Worm (Caenorhabditis elegans) whole organism, mixed stage, embryonic: ENCODE results near the gene F48F7.6.
A peak's percentile ranks its signal among the peaks of the same experiment; 100 is the strongest.

Source experiments
- M03D4.4 ChIP-seq: sonication (generic microtip); optimal IDR thresholded peaks from 2 replicates; lab custom pipeline; 2017; ENCODE audit warnings: mild to moderate bottlenecking, missing genetic modification characterization, missing compliant biosample characterization
- ceh-43 ChIP-seq: fragments of 200-800 bp; sonication (Bioruptor generic); optimal IDR thresholded peaks from 2 replicates; lab custom pipeline; 2018; ENCODE audit warnings: mild to moderate bottlenecking, missing genetic modification characterization, moderate library complexity, missing compliant biosample characterization
- ceh-83 ChIP-seq: fragments of 200-800 bp; sonication (Bioruptor generic); optimal IDR thresholded peaks from 2 replicates; lab custom pipeline; 2018; ENCODE audit warnings: mild to moderate bottlenecking, missing genetic modification characterization, missing compliant biosample characterization
- ces-1 ChIP-seq: fragments of 150-350 bp; optimal IDR thresholded peaks from 2 replicates; lab custom pipeline; 2014; ENCODE audit warnings: missing biosample characterization, missing genetic modification reagents, missing genetic modification characterization
- cnd-1 ChIP-seq: fragments of 200-800 bp; sonication (Bioruptor generic); optimal IDR thresholded peaks from 2 replicates; lab custom pipeline; 2018; ENCODE audit warnings: mild to moderate bottlenecking, missing genetic modification characterization, missing compliant biosample characterization
- drap-1 ChIP-seq: fragments of 200-800 bp; sonication (Bioruptor generic); optimal IDR thresholded peaks from 3 replicates; lab custom pipeline; 2018; ENCODE audit warnings: mild to moderate bottlenecking, missing genetic modification characterization, missing compliant biosample characterization
- elt-1 ChIP-seq: sonication (generic microtip); optimal IDR thresholded peaks from 2 replicates; lab custom pipeline; 2017; ENCODE audit warnings: missing genetic modification characterization, mild to moderate bottlenecking, missing compliant biosample characterization, antibody characterized with exemption, moderate library complexity, borderline replicate concordance; ENCODE audit not compliant: insufficient read depth
- elt-3 ChIP-seq: fragments of 150-350 bp; optimal IDR thresholded peaks from 2 replicates; lab custom pipeline; 2014; ENCODE audit warnings: missing biosample characterization, missing genetic modification characterization
- hlh-1 ChIP-seq: fragments of 150-350 bp; optimal IDR thresholded peaks from 2 replicates; lab custom pipeline; 2014; ENCODE audit warnings: missing biosample characterization, missing genetic modification reagents, missing genetic modification characterization
- lin-13 ChIP-seq: fragments of 150-350 bp; optimal IDR thresholded peaks from 2 replicates; lab custom pipeline; 2014; ENCODE audit warnings: missing biosample characterization, missing genetic modification characterization
- lin-32 ChIP-seq: fragments of 200-800 bp; sonication (Bioruptor generic); optimal IDR thresholded peaks from 2 replicates; lab custom pipeline; 2018; ENCODE audit warnings: mild to moderate bottlenecking, missing genetic modification characterization, missing compliant biosample characterization
- lsy-2 ChIP-seq: fragments of 150-350 bp; optimal IDR thresholded peaks from 2 replicates; lab custom pipeline; 2014; ENCODE audit warnings: missing biosample characterization, missing genetic modification characterization
- mab-5 ChIP-seq: fragments of 150-350 bp; optimal IDR thresholded peaks from 2 replicates; lab custom pipeline; 2014; ENCODE audit warnings: missing biosample characterization, missing genetic modification characterization
- mep-1 ChIP-seq: fragments of 150-350 bp; optimal IDR thresholded peaks from 2 replicates; lab custom pipeline; 2017; ENCODE audit warnings: missing biosample characterization, missing genetic modification reagents, missing genetic modification characterization, inconsistent platforms
- mls-2 ChIP-seq: sonication (generic microtip); optimal IDR thresholded peaks from 2 replicates; lab custom pipeline; 2016; ENCODE audit warnings: mild to moderate bottlenecking, missing genetic modification characterization, moderate library complexity, missing compliant biosample characterization
- nhr-12 ChIP-seq: fragments of 150-350 bp; optimal IDR thresholded peaks from 2 replicates; lab custom pipeline; 2014; ENCODE audit warnings: missing biosample characterization, missing genetic modification characterization
- nhr-2 ChIP-seq: fragments of 150-350 bp; optimal IDR thresholded peaks from 2 replicates; lab custom pipeline; 2014; ENCODE audit warnings: missing biosample characterization, missing genetic modification characterization
- nhr-237 ChIP-seq: fragments of 150-350 bp; optimal IDR thresholded peaks from 2 replicates; lab custom pipeline; 2014; ENCODE audit warnings: missing biosample characterization, missing genetic modification characterization
- nhr-28 ChIP-seq: fragments of 150-350 bp; optimal IDR thresholded peaks from 2 replicates; lab custom pipeline; 2014; ENCODE audit warnings: missing biosample characterization, missing genetic modification characterization
- nhr-76 ChIP-seq: sonication (generic microtip); optimal IDR thresholded peaks from 2 replicates; lab custom pipeline; 2017; ENCODE audit warnings: missing biosample characterization, missing genetic modification characterization
- pha-4 ChIP-seq: fragments of 150-350 bp; optimal IDR thresholded peaks from 2 replicates; lab custom pipeline; 2018; ENCODE audit warnings: missing biosample characterization, missing genetic modification reagents, missing genetic modification characterization
- sem-2 ChIP-seq: fragments of 200-800 bp; sonication (Bioruptor generic); optimal IDR thresholded peaks from 2 replicates; lab custom pipeline; 2018; ENCODE audit warnings: mild to moderate bottlenecking, missing genetic modification characterization, missing compliant biosample characterization
- snpc-4 ChIP-seq: fragments of 150-350 bp; optimal IDR thresholded peaks from 2 replicates; lab custom pipeline; 2014; ENCODE audit warnings: missing biosample characterization, missing genetic modification characterization
- sptf-1 ChIP-seq: sonication (generic microtip); optimal IDR thresholded peaks from 2 replicates; lab custom pipeline; 2017; ENCODE audit warnings: mild to moderate bottlenecking, missing genetic modification characterization, moderate library complexity, missing compliant biosample characterization
- tbx-8 ChIP-seq: fragments of 200-800 bp; sonication (Bioruptor generic); optimal IDR thresholded peaks from 2 replicates; lab custom pipeline; 2018; ENCODE audit warnings: mild to moderate bottlenecking, missing genetic modification characterization, moderate library complexity, missing compliant biosample characterization
- unc-120 ChIP-seq: sonication (generic microtip); optimal IDR thresholded peaks from 2 replicates; lab custom pipeline; 2017; ENCODE audit warnings: missing genetic modification characterization, missing compliant biosample characterization; ENCODE audit not compliant: poor library complexity, severe bottlenecking
- unc-39 ChIP-seq: fragments of 150-350 bp; optimal IDR thresholded peaks from 2 replicates; lab custom pipeline; 2014; ENCODE audit warnings: missing biosample characterization, missing genetic modification characterization

The F48F7.6 gene

DNA sequence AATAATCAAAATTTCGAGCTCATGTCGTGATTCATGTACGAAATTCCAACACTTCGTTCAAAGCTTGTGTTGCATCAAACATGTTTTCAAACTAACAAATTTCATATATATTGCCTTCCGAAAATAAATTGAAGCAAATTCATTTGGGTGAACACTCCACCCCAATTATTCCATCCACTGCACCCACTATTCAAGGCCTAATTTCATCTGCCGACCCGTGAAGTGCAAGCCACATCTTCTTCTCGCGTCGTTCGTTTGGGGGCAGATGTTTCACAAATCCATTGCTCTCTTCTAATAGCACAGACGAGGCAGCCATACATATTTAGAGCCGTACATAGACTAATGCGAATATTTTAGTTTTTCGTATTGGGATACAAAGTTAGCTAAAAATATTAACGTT is 33.4 kb upstream of the F48F7.6 start:
- no peak for TF ChIP-seq snpc-4 (tag; lab: Kevin White, UChicago)
- no peak for TF ChIP-seq elt-1 (tag; lab: Kevin White, UChicago)
- peak; percentile 98 for TF ChIP-seq ces-1 (GFP tag; lab: Kevin White, UChicago)
- peak; percentile 9 for TF ChIP-seq mep-1
- peak; percentile 18 for TF ChIP-seq cnd-1 (tag; lab: Kevin White, UChicago)
- no peak for TF ChIP-seq tbx-8 (GFP tag; lab: Kevin White, UChicago)
- no peak for TF ChIP-seq nhr-28 (tag; lab: Kevin White, UChicago)
- TF ChIP-seq sptf-1 (tag; lab: Kevin White, UChicago): no peak

DNA sequence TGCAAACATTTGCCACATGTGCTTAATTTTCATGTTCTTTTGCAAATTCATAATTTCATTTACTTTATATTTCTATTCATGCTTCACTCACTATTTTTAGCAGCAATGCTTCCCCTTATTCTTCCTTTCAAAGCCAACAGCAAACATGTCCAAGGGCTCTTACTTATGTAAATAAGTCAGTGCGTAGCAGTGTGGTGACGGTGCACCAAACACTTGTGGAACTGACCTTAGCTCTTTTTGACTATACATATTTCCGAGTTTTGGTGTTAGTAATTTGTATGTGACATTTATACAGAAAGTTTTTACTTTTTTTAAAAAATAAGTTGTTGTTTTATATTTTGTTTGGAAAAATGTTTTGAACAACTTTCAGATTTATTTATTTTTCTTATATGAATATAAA is 32.5 kb upstream of the F48F7.6 start:
- TF ChIP-seq pha-4 (tag; lab: Kevin White, UChicago) (peak; percentile 73), mep-1 (no peak), ces-1 (GFP tag; lab: Kevin White, UChicago) (peak; percentile 33)

DNA sequence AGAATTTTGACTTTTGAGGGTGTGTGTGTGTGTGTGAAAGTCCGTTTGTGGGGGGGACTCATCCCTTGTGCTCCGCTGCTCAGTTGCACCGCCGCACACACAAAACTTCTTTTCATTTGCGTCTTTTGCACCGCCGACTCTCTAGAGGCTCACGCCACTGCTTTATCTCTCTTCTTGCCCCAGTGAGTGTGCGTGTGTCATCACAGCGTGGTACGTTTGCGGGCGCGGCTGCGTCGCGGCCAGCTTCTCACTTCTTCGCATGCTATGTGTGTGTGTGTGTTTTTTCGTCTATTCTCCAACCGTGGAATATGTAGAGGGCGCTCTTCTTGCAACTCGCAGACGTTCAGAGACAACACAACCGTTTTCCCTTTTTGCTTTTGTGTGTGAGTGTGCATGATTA is 32.1 kb upstream of the F48F7.6 start:
- peak; percentile 30 for TF ChIP-seq unc-120 (tag; lab: Kevin White, UChicago)
- TF ChIP-seq hlh-1 (tag; lab: Kevin White, UChicago): peak; percentile 17
- TF ChIP-seq cnd-1 (tag; lab: Kevin White, UChicago): peak; percentile 25
- TF ChIP-seq drap-1: no peak
- TF ChIP-seq sptf-1 (tag; lab: Kevin White, UChicago): peak; percentile 18
- TF ChIP-seq elt-3 (tag; lab: Kevin White, UChicago): no peak
- peak; percentile 61 for TF ChIP-seq pha-4 (tag; lab: Kevin White, UChicago)
- peak; percentile 3 for TF ChIP-seq ceh-43 (GFP tag; lab: Kevin White, UChicago)
- TF ChIP-seq mab-5: no peak
- peak; percentile 21 for TF ChIP-seq mep-1
- no peak for TF ChIP-seq M03D4.4 (tag; lab: Kevin White, UChicago)
- peak; percentile 3 for TF ChIP-seq nhr-237
- TF ChIP-seq mls-2 (tag; lab: Kevin White, UChicago): peak; percentile 45
- TF ChIP-seq unc-39 (tag; lab: Kevin White, UChicago): no peak
- TF ChIP-seq, all 35 proteins: peak for 9

DNA sequence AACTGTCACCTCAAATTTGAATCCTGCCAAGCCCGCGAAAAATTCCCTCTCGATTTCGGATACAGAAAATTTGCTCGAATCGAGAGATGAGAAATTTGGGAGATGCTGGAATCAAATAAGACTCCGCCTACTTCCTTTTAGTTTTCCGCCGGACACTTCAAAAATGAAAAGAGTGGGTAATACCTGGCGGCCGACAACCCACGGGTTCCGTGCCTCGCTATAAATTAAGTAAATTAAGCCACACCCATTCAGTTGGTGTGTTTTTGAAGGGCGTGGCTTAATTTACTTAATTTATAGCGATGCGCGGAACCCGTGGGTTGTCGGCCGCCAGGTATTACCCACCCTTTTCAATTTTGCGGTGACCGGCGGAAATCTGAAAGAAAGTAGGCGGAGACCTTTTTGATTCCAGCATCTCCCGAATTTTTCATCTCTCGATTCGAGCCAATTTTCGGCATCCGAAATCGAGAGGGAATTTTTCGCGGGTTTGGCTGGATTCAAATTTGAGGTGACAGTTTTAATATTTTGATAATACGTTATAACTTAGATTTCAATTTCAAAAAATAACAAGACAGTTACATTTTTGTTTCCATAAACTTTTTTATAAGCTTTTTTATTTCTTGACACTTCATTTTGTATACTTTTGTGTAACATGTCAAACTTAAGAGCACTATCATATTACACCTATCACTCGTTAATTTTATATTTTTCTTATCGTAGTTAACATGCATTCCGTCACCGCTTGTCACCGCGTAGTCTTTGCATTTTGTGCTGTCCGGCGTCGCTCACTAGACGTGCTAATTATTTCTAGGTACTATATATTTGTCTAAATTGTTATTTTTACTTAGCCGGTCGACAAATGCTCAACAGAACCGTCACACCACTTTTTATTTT is 30.7 kb upstream of the F48F7.6 start:
- no peak for TF ChIP-seq nhr-28 (tag; lab: Kevin White, UChicago)
- TF ChIP-seq tbx-8 (GFP tag; lab: Kevin White, UChicago): no peak
- no peak for TF ChIP-seq ceh-83 (GFP tag; lab: Kevin White, UChicago)
- no peak for TF ChIP-seq lin-13 (tag; lab: Kevin White, UChicago)
- TF ChIP-seq ces-1 (GFP tag; lab: Kevin White, UChicago): no peak
- no peak for TF ChIP-seq hlh-1 (tag; lab: Kevin White, UChicago)
- no peak for TF ChIP-seq ceh-43 (GFP tag; lab: Kevin White, UChicago)
- TF ChIP-seq nhr-76 (tag; lab: Kevin White, UChicago): no peak
- no peak for TF ChIP-seq pha-4 (tag; lab: Kevin White, UChicago)
- no peak for TF ChIP-seq M03D4.4 (tag; lab: Kevin White, UChicago)
- no peak for TF ChIP-seq nhr-12 (tag; lab: Kevin White, UChicago)
- no peak for TF ChIP-seq lsy-2 (tag; lab: Kevin White, UChicago)
- no peak for TF ChIP-seq snpc-4 (tag; lab: Kevin White, UChicago)
- no peak for TF ChIP-seq sem-2
- TF ChIP-seq elt-1 (tag; lab: Kevin White, UChicago): no peak
- no peak for TF ChIP-seq mep-1

DNA sequence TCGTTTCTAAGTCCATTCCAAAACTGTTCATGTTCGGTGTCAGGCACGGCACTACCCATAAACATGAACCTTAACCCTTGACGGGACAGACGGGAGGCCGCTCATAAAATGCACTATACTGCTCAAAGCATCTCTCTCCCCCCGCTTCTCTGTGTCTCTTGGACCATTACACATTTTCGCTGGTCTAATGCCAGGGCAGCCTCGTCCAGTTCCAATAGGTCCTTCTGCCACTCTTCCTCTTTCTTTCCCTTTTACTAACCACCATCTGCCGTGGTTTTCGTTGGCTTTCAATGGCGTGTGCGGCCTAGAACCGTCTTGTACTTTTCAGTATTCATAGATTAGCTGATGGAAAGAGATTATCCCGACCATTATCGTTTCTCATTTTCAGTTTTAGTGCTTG is 29.5 kb upstream of the F48F7.6 start:
- TF ChIP-seq elt-1 (tag; lab: Kevin White, UChicago) (no peak), ces-1 (GFP tag; lab: Kevin White, UChicago) (peak; percentile 3), unc-39 (tag; lab: Kevin White, UChicago) (no peak), cnd-1 (tag; lab: Kevin White, UChicago) (peak; percentile 82), unc-120 (tag; lab: Kevin White, UChicago) (peak; percentile 49), lin-13 (tag; lab: Kevin White, UChicago) (peak; percentile 36), mls-2 (tag; lab: Kevin White, UChicago) (peak; percentile 54), nhr-2 (peak; percentile 42), drap-1 (peak; percentile 46), pha-4 (tag; lab: Kevin White, UChicago) (peak; percentile 30), hlh-1 (tag; lab: Kevin White, UChicago) (peak; percentile 35), M03D4.4 (tag; lab: Kevin White, UChicago) (no peak), sptf-1 (tag; lab: Kevin White, UChicago) (peak; percentile 38), lin-32 (GFP tag; lab: Kevin White, UChicago) (peak; percentile 50)
